Fruit fly (Drosophila melanogaster) whole organism, adult: ENCODE measurements around the gene Coq5.

ENCODE experiments used
- CG12768 ChIP-seq: fragments of 200-800 bp; sonication (Bioruptor generic); optimal IDR thresholded peaks from 2 replicates; lab custom pipeline; 2017; ENCODE audit warnings: missing biosample characterization, missing genetic modification characterization, mild to moderate bottlenecking, moderate library complexity, missing genetic modification reagents
- CG14711 ChIP-seq: fragments of 200-800 bp; sonication (Bioruptor generic); optimal IDR thresholded peaks from 2 replicates; lab custom pipeline; 2018; ENCODE audit warnings: missing biosample characterization, mild to moderate bottlenecking, missing genetic modification characterization, moderate library complexity
- CG1620 ChIP-seq: fragments of 200-800 bp; sonication (Bioruptor generic); optimal IDR thresholded peaks from 2 replicates; lab custom pipeline; 2016; ENCODE audit warnings: missing biosample characterization, missing genetic modification characterization
- CG33017 ChIP-seq: fragments of 200-800 bp; sonication (Bioruptor generic); optimal IDR thresholded peaks from 2 replicates; lab custom pipeline; 2018; ENCODE audit warnings: missing biosample characterization, mild to moderate bottlenecking, missing genetic modification characterization, moderate library complexity
- CG5204 ChIP-seq: fragments of 200-800 bp; sonication (Bioruptor generic); optimal IDR thresholded peaks from 2 replicates; lab custom pipeline; 2016; ENCODE audit warnings: missing biosample characterization, missing genetic modification characterization
- CG7101 ChIP-seq: fragments of 200-800 bp; sonication (Bioruptor generic); optimal IDR thresholded peaks from 2 replicates; lab custom pipeline; 2018; ENCODE audit warnings: missing biosample characterization, mild to moderate bottlenecking, missing genetic modification characterization, moderate library complexity
- Clk ChIP-seq: fragments of 200-800 bp; sonication (Bioruptor generic); optimal IDR thresholded peaks from 2 replicates; lab custom pipeline; 2017; ENCODE audit warnings: missing biosample characterization, missing genetic modification characterization
- Mnt ChIP-seq: fragments of 200-800 bp; sonication (Bioruptor generic); optimal IDR thresholded peaks from 2 replicates; lab custom pipeline; 2016; ENCODE audit warnings: missing biosample characterization, mild to moderate bottlenecking, missing genetic modification characterization
- kay ChIP-seq: fragments of 200-800 bp; sonication (Bioruptor generic); peaks from one replicate; lab custom pipeline; 2016; ENCODE audit warnings: missing biosample characterization, missing genetic modification characterization, borderline replicate concordance
- ovo ChIP-seq: fragments of 200-800 bp; sonication (Bioruptor generic); optimal IDR thresholded peaks from 2 replicates; lab custom pipeline; 2016; ENCODE audit warnings: missing biosample characterization, missing genetic modification characterization
- tj ChIP-seq: fragments of 200-800 bp; sonication (Bioruptor generic); optimal IDR thresholded peaks from 3 replicates; lab custom pipeline; 2017; ENCODE audit warnings: missing biosample characterization, mild to moderate bottlenecking, missing genetic modification characterization, moderate library complexity

dm6 chrX:13202162-13202561 is 7.8 kb upstream of the Coq5 start, which contains the start of gene CG44437:
- TF ChIP-seq CG5204 (GFP tag; lab: Kevin White, UChicago): no peak
- no peak for TF ChIP-seq Mnt
- TF ChIP-seq CG1620 (GFP tag; lab: Kevin White, UChicago): no peak
- peak; percentile 45 for TF ChIP-seq kay
- TF ChIP-seq ovo (GFP tag; lab: Kevin White, UChicago): no peak
- no peak for TF ChIP-seq Clk (GFP tag; lab: Kevin White, UChicago)
- TF ChIP-seq CG12768: no peak
- TF ChIP-seq CG33017 (tag; lab: Kevin White, UChicago): no peak
- TF ChIP-seq tj: no peak
- TF ChIP-seq CG14711 (tag; lab: Kevin White, UChicago): no peak
- TF ChIP-seq CG7101 (tag; lab: Kevin White, UChicago): no peak
